Worm (Caenorhabditis elegans) whole organism, early embryonic: Measurements from ENCODE around the gene str-69.
"Not testable (repeated sequence)": the region's sequence is repeated elsewhere in the genome, so short reads cannot be mapped to it uniquely, and the experiment has no call there.

Experiments used
- B0310.2 ChIP-seq: sonication (generic microtip); optimal IDR thresholded peaks from 2 replicates; lab custom pipeline; 2016; ENCODE audit warnings: mild to moderate bottlenecking, missing genetic modification characterization, missing compliant biosample characterization
- aly-1 ChIP-seq: sonication (generic microtip); optimal IDR thresholded peaks from 2 replicates; lab custom pipeline; 2016; ENCODE audit warnings: missing genetic modification characterization, missing compliant biosample characterization
- ama-1 ChIP-seq: fragments of 150-350 bp; optimal IDR thresholded peaks from 2 replicates; lab custom pipeline; 2014
- ets-7 ChIP-seq: sonication (generic microtip); optimal IDR thresholded peaks from 2 replicates; lab custom pipeline; 2016; ENCODE audit warnings: missing genotype, missing genetic modification characterization, missing compliant biosample characterization
- hmbx-1 ChIP-seq: sonication (generic microtip); optimal IDR thresholded peaks from 2 replicates; lab custom pipeline; 2016; ENCODE audit warnings: mild to moderate bottlenecking, missing genetic modification characterization, missing compliant biosample characterization
- hmg-4 ChIP-seq: fragments of 200-800 bp; sonication (Bioruptor generic); optimal IDR thresholded peaks from 2 replicates; lab custom pipeline; 2018; ENCODE audit warnings: mild to moderate bottlenecking, missing genetic modification characterization, missing compliant biosample characterization
- hnd-1 ChIP-seq: sonication (generic microtip); optimal IDR thresholded peaks from 2 replicates; lab custom pipeline; 2016; ENCODE audit warnings: missing genetic modification characterization, missing compliant biosample characterization
- scrt-1 ChIP-seq: fragments of 200-800 bp; sonication (Bioruptor generic); IDR thresholded peaks from 2 replicates; pipeline ENCODE4 v1.3.6; 2022; ENCODE audit warnings: missing genetic modification characterization, missing compliant biosample characterization
- sea-1 ChIP-seq: fragments of 200-800 bp; sonication (Bioruptor generic); conservative IDR thresholded peaks from 2 replicates; pipeline ENCODE4 v1.3.6; 2022; ENCODE audit warnings: missing genetic modification characterization, missing compliant biosample characterization
- tra-4 ChIP-seq: sonication (generic microtip); optimal IDR thresholded peaks from 2 replicates; lab custom pipeline; 2017; ENCODE audit warnings: missing genetic modification characterization, missing compliant biosample characterization

ce11 chrV:3064418-3064817, 41.3 kb downstream of the str-69 start, which contains the start of gene srt-16:
- TF ChIP-seq aly-1 (tag; lab: Kevin White, UChicago); ama-1 (lab: Kevin White, UChicago); hmg-4; sea-1; ets-7 (tag; lab: Kevin White, UChicago); hnd-1 (tag; lab: Kevin White, UChicago); B0310.2 (tag; lab: Kevin White, UChicago); tra-4 (tag; lab: Kevin White, UChicago); scrt-1 (GFP tag; lab: Robert Waterston, UW); hmbx-1 (tag; lab: Kevin White, UChicago): not testable (repeated sequence)
